Fruit fly (Drosophila melanogaster) whole organism, embryonic: Measurements from ENCODE around the gene ghi.
A peak's percentile ranks its signal among the peaks of the same experiment; 100 is the strongest.

Experiments used
- Adf1 ChIP-seq: fragments of 200-800 bp; sonication (Bioruptor generic); IDR thresholded peaks from 2 replicates; pipeline ENCODE4 v1.3.6; 2022; ENCODE audit warnings: missing biosample characterization, missing genetic modification characterization
- B-H2 ChIP-seq: fragments of 200-800 bp; sonication (Bioruptor generic); optimal IDR thresholded peaks from 2 replicates; lab custom pipeline; 2018; ENCODE audit warnings: missing biosample characterization, mild to moderate bottlenecking, missing genetic modification characterization
- BEAF-32 ChIP-seq: fragments of 200-800 bp; sonication (Bioruptor generic); optimal IDR thresholded peaks from 3 replicates; lab custom pipeline; 2017; ENCODE audit warnings: missing biosample characterization, missing genetic modification characterization, mild to moderate bottlenecking, moderate library complexity, missing genetic modification reagents
- CG1024 ChIP-seq: fragments of 200-800 bp; sonication (Bioruptor generic); IDR thresholded peaks from 2 replicates; pipeline ENCODE4 v1.3.6; 2022; ENCODE audit warnings: missing biosample characterization, missing genetic modification characterization
- CG10462 ChIP-seq: fragments of 200-800 bp; sonication (Bioruptor generic); optimal IDR thresholded peaks from 2 replicates; lab custom pipeline; 2016; ENCODE audit warnings: missing biosample characterization, missing genetic modification characterization
- CG11085 ChIP-seq: fragments of 200-800 bp; sonication (Bioruptor generic); IDR thresholded peaks from 2 replicates; pipeline ENCODE4 v1.3.6; 2022; ENCODE audit warnings: missing biosample characterization, missing genetic modification characterization
- CG11695 ChIP-seq: fragments of 200-800 bp; sonication (Bioruptor generic); IDR thresholded peaks from 3 replicates; pipeline ENCODE4 v1.3.6; 2022; ENCODE audit warnings: missing biosample characterization, missing genetic modification characterization
- CG12071 ChIP-seq: fragments of 200-800 bp; sonication (Bioruptor generic); optimal IDR thresholded peaks from 3 replicates; lab custom pipeline; 2018; ENCODE audit warnings: missing biosample characterization, mild to moderate bottlenecking, missing genetic modification characterization
- CG15696 ChIP-seq: fragments of 200-800 bp; sonication (Bioruptor generic); optimal IDR thresholded peaks from 2 replicates; lab custom pipeline; 2019; ENCODE audit warnings: missing biosample characterization, mild to moderate bottlenecking, missing genetic modification characterization, moderate library complexity
- CG17328 ChIP-seq: fragments of 200-800 bp; sonication (Bioruptor generic); IDR thresholded peaks from 2 replicates; pipeline ENCODE4 v1.3.6; 2022; ENCODE audit warnings: missing biosample characterization, missing genetic modification characterization
- CG17612 ChIP-seq: fragments of 200-800 bp; sonication (Bioruptor generic); IDR thresholded peaks from 2 replicates; pipeline ENCODE4 v1.3.6; 2022; ENCODE audit warnings: missing biosample characterization, missing genetic modification characterization
- CG2129 ChIP-seq: fragments of 200-800 bp; sonication (Bioruptor generic); IDR thresholded peaks from 2 replicates; pipeline ENCODE4 v1.3.6; 2022; ENCODE audit warnings: missing biosample characterization, missing genetic modification characterization; ENCODE audit not compliant: partially characterized antibody
- CG3281 ChIP-seq: fragments of 200-800 bp; sonication (Bioruptor generic); optimal IDR thresholded peaks from 3 replicates; lab custom pipeline; 2017; ENCODE audit warnings: missing biosample characterization, mild to moderate bottlenecking, missing genetic modification characterization
- CG34376 ChIP-seq: fragments of 200-800 bp; sonication (Bioruptor generic); optimal IDR thresholded peaks from 2 replicates; lab custom pipeline; 2018; ENCODE audit warnings: missing biosample characterization, mild to moderate bottlenecking, missing genetic modification characterization
- CG4707 ChIP-seq: fragments of 200-800 bp; sonication (Bioruptor generic); optimal IDR thresholded peaks from 2 replicates; lab custom pipeline; 2018; ENCODE audit warnings: missing biosample characterization, mild to moderate bottlenecking, missing genetic modification characterization, moderate library complexity
- CG6765 ChIP-seq: fragments of 200-800 bp; sonication (Bioruptor generic); optimal IDR thresholded peaks from 3 replicates; lab custom pipeline; 2017; ENCODE audit warnings: missing biosample characterization, mild to moderate bottlenecking, missing genetic modification characterization
- CG7963 ChIP-seq: fragments of 200-800 bp; sonication (Bioruptor generic); IDR thresholded peaks from 3 replicates; pipeline ENCODE4 v1.3.6; 2022; ENCODE audit warnings: missing biosample characterization, missing genetic modification characterization; ENCODE audit not compliant: partially characterized antibody
- CG8290 ChIP-seq, 3 experiments: fragments of 200-800 bp; sonication (Bioruptor generic); optimal IDR thresholded peaks; 2 replicates each; lab custom pipeline; 2016 to 2019; ENCODE audit warnings: missing biosample characterization in 3 of 3, missing genetic modification characterization in 3 of 3, mild to moderate bottlenecking in 2 of 3, moderate library complexity in 1 of 3
- CG9215 ChIP-seq: fragments of 200-800 bp; sonication (Bioruptor generic); IDR thresholded peaks from 2 replicates; pipeline ENCODE4 v1.3.6; 2022; ENCODE audit warnings: missing biosample characterization, missing genetic modification characterization
- CG9437 ChIP-seq: fragments of 200-800 bp; sonication (Bioruptor generic); optimal IDR thresholded peaks from 2 replicates; lab custom pipeline; 2018; ENCODE audit warnings: missing biosample characterization, mild to moderate bottlenecking, missing genetic modification characterization
- Camta ChIP-seq: fragments of 200-800 bp; sonication (Bioruptor generic); optimal IDR thresholded peaks from 2 replicates; lab custom pipeline; 2016; ENCODE audit warnings: missing biosample characterization, missing genetic modification characterization
- Chrac-16 ChIP-seq: fragments of 200-800 bp; sonication (Bioruptor generic); optimal IDR thresholded peaks from 3 replicates; lab custom pipeline; 2016; ENCODE audit warnings: missing biosample characterization, missing genetic modification characterization
- Dbx ChIP-seq: fragments of 200-800 bp; sonication (Bioruptor generic); IDR thresholded peaks from 3 replicates; pipeline ENCODE4 v1.3.6; 2022; ENCODE audit warnings: missing biosample characterization, missing genetic modification characterization
- Ets65A ChIP-seq: fragments of 200-800 bp; sonication (Bioruptor generic); peaks from one replicate; lab custom pipeline; 2016; ENCODE audit warnings: missing biosample characterization, missing genetic modification characterization
- GATAe ChIP-seq: fragments of 200-800 bp; sonication (Bioruptor generic); conservative IDR thresholded peaks from 2 replicates; pipeline ENCODE4 v1.3.6; 2022; ENCODE audit warnings: missing biosample characterization, missing genetic modification characterization
- H15 ChIP-seq: fragments of 200-800 bp; sonication (Bioruptor generic); IDR thresholded peaks from 3 replicates; pipeline ENCODE4 v1.3.6; 2022; ENCODE audit warnings: missing biosample characterization, missing genetic modification characterization
- HHEX ChIP-seq: fragments of 200-800 bp; sonication (Bioruptor generic); optimal IDR thresholded peaks from 3 replicates; lab custom pipeline; 2017; ENCODE audit warnings: missing biosample characterization, mild to moderate bottlenecking, missing genetic modification characterization, missing genetic modification reagents
- Hmx ChIP-seq: fragments of 200-800 bp; sonication (Bioruptor generic); optimal IDR thresholded peaks from 2 replicates; lab custom pipeline; 2016; ENCODE audit warnings: missing biosample characterization, missing genetic modification characterization
- Hr51 ChIP-seq, 2 experiments: fragments of 200-800 bp; sonication (Bioruptor generic); optimal IDR thresholded peaks; 2 replicates in 1 of 2; 3 replicates in 1 of 2; lab custom pipeline; 2016 to 2018; ENCODE audit warnings: missing biosample characterization in 2 of 2, missing genetic modification characterization in 2 of 2, mild to moderate bottlenecking in 1 of 2, moderate library complexity in 1 of 2
- Lim3 ChIP-seq: fragments of 200-800 bp; sonication (Bioruptor generic); IDR thresholded peaks from 2 replicates; pipeline ENCODE4 v1.3.6; 2022; ENCODE audit warnings: missing biosample characterization, missing genetic modification characterization
- MTF-1 ChIP-seq: fragments of 200-800 bp; sonication (Bioruptor generic); optimal IDR thresholded peaks from 2 replicates; lab custom pipeline; 2018; ENCODE audit warnings: missing biosample characterization, mild to moderate bottlenecking, missing genetic modification characterization, borderline replicate concordance
- NfI ChIP-seq: fragments of 200-800 bp; sonication (Bioruptor generic); optimal IDR thresholded peaks from 3 replicates; lab custom pipeline; 2018; ENCODE audit warnings: missing biosample characterization, mild to moderate bottlenecking, missing genetic modification characterization, moderate library complexity
- Rx ChIP-seq: fragments of 200-800 bp; sonication (Bioruptor generic); IDR thresholded peaks from 2 replicates; pipeline ENCODE4 v1.3.6; 2022; ENCODE audit warnings: missing biosample characterization, missing genetic modification characterization
- bbx ChIP-seq: fragments of 200-800 bp; sonication (Bioruptor generic); IDR thresholded peaks from 2 replicates; pipeline ENCODE4 v1.3.6; 2022; ENCODE audit warnings: missing biosample characterization, missing genetic modification characterization; ENCODE audit not compliant: partially characterized antibody
- br ChIP-seq: fragments of >200 bp; optimal IDR thresholded peaks from 2 replicates; lab custom pipeline; 2017
- fd102C ChIP-seq: fragments of 200-800 bp; sonication (Bioruptor generic); optimal IDR thresholded peaks from 2 replicates; lab custom pipeline; 2018; ENCODE audit warnings: missing biosample characterization, mild to moderate bottlenecking, missing genetic modification characterization, moderate library complexity
- her ChIP-seq: fragments of 200-800 bp; sonication (Bioruptor generic); optimal IDR thresholded peaks from 2 replicates; lab custom pipeline; 2016; ENCODE audit warnings: missing biosample characterization, missing genetic modification characterization
- kni ChIP-seq: fragments of 200-800 bp; sonication (Bioruptor generic); optimal IDR thresholded peaks from 3 replicates; lab custom pipeline; 2017; ENCODE audit warnings: mild to moderate bottlenecking, missing biosample characterization, missing genetic modification reagents, missing genetic modification characterization
- p53 ChIP-seq: fragments of 200-800 bp; sonication (Bioruptor generic); optimal IDR thresholded peaks from 2 replicates; lab custom pipeline; 2016; ENCODE audit warnings: missing biosample characterization, missing genetic modification characterization
- pb ChIP-seq: fragments of 200-800 bp; sonication (Bioruptor generic); optimal IDR thresholded peaks from 3 replicates; lab custom pipeline; 2016; ENCODE audit warnings: missing biosample characterization, missing genetic modification characterization
- pnt ChIP-seq: fragments of 200-800 bp; sonication (Bioruptor generic); optimal IDR thresholded peaks from 3 replicates; lab custom pipeline; 2016; ENCODE audit warnings: missing biosample characterization, missing genetic modification characterization
- prd ChIP-seq, 3 experiments: fragments of >200 bp in 2 of 3; fragments of 200-800 bp in 1 of 3; sonication (Bioruptor generic) in 1 of 3; optimal IDR thresholded peaks in 2 of 3; IDR thresholded peaks in 1 of 3; 2 replicates in 2 of 3; 3 replicates in 1 of 3; pipeline versions ENCODE4 v1.3.6 to Lab custom; 2017 to 2022; ENCODE audit warnings: missing biosample characterization in 1 of 3, missing genetic modification characterization in 1 of 3
- repo ChIP-seq: fragments of 200-800 bp; sonication (Bioruptor generic); optimal IDR thresholded peaks from 2 replicates; lab custom pipeline; 2016; ENCODE audit warnings: missing biosample characterization, missing genetic modification characterization
- shn ChIP-seq: fragments of 200-800 bp; sonication (Bioruptor generic); optimal IDR thresholded peaks from 3 replicates; lab custom pipeline; 2016; ENCODE audit warnings: missing biosample characterization, missing genetic modification characterization
- sima ChIP-seq: fragments of 200-800 bp; sonication (Bioruptor generic); optimal IDR thresholded peaks from 2 replicates; lab custom pipeline; 2016; ENCODE audit warnings: missing biosample characterization, missing genetic modification characterization
- tap ChIP-seq: fragments of 200-800 bp; optimal IDR thresholded peaks from 3 replicates; lab custom pipeline; 2019; ENCODE audit warnings: missing biosample characterization, mild to moderate bottlenecking, missing genetic modification characterization, moderate library complexity
- tin ChIP-seq: fragments of 200-800 bp; sonication (Bioruptor generic); optimal IDR thresholded peaks from 3 replicates; lab custom pipeline; 2016; ENCODE audit warnings: missing biosample characterization, missing genetic modification characterization
- ttk ChIP-seq: fragments of 200-800 bp; sonication (Bioruptor generic); IDR thresholded peaks from 2 replicates; pipeline ENCODE4 v2.1.2; 2022; ENCODE audit warnings: missing biosample characterization, missing genetic modification characterization
- vfl ChIP-seq: fragments of 200-800 bp; sonication (Bioruptor generic); optimal IDR thresholded peaks from 2 replicates; lab custom pipeline; 2016; ENCODE audit warnings: missing biosample characterization, missing genetic modification characterization
- z ChIP-seq: fragments of 200-800 bp; sonication (Bioruptor generic); IDR thresholded peaks from 3 replicates; pipeline ENCODE4 v1.3.6; 2022; ENCODE audit warnings: missing biosample characterization, missing genetic modification characterization

ghi gene

dm6 chr3L:9476829-9477228, 25.2 kb downstream of the ghi start, which contains the start of the genes Uch-L5 and Jarid2 (continued):
- peak; percentile 57 for TF ChIP-seq pnt (GFP tag; lab: Kevin White, UChicago)
- TF ChIP-seq Adf1 (GFP tag; lab: Robert Waterston, UW), result peak; percentile 60
- peak; percentile 14 for TF ChIP-seq kni (GFP tag; lab: Kevin White, UChicago)
- TF ChIP-seq CG15696, result no peak
- TF ChIP-seq CG11085, result no peak
- peak; percentile 46 for TF ChIP-seq shn
- TF ChIP-seq Camta, result peak; percentile 55
- TF ChIP-seq z (GFP tag; lab: Robert Waterston, UW), result no peak
- TF ChIP-seq CG17612 (GFP tag; lab: Robert Waterston, UW), result no peak
- peak; percentile 50 for TF ChIP-seq BEAF-32
- no peak for TF ChIP-seq CG8290 (GFP tag; optimal IDR thresholded peaks at IDR 0.05; lab: Kevin White, UChicago)
- no peak for TF ChIP-seq CG8290 (tag; optimal IDR thresholded peaks at IDR 0.05; lab: Kevin White, UChicago)
- TF ChIP-seq B-H2, result peak; percentile 38
- TF ChIP-seq CG10462 (GFP tag; lab: Kevin White, UChicago), result no peak
- peak; percentile 43; the same call in 1 of the 2 replicates for TF ChIP-seq Rx
- no peak for TF ChIP-seq prd (optimal IDR thresholded peaks at IDR 0.05; lab: Kevin White, UChicago)
- TF ChIP-seq prd (GFP tag; IDR thresholded peaks at IDR 0.05; lab: Robert Waterston, UW), result 0 out of 3 replicates have a peak, but pooled peaks have one; percentile 27
- TF ChIP-seq fd102C (GFP tag; lab: Kevin White, UChicago), result no peak
- peak; percentile 60 for TF ChIP-seq NfI (GFP tag; lab: Kevin White, UChicago)
- peak; percentile 63 for TF ChIP-seq vfl (GFP tag; lab: Kevin White, UChicago)
- TF ChIP-seq CG9215, result no peak
- no peak for TF ChIP-seq CG11695 (GFP tag; lab: Robert Waterston, UW)
- peak; percentile 68 for TF ChIP-seq CG3281 (GFP tag; lab: Kevin White, UChicago)
- TF ChIP-seq br (lab: Kevin White, UChicago), result no peak
- no peak for TF ChIP-seq CG17328 (GFP tag; lab: Robert Waterston, UW)
- TF ChIP-seq CG1024, result no peak
- peak; percentile 61 for TF ChIP-seq repo (GFP tag; lab: Kevin White, UChicago)
- 0 out of 3 replicates have a peak, but pooled peaks have one; percentile 8 for TF ChIP-seq CG7963 (GFP tag; lab: Robert Waterston, UW)
- no peak for TF ChIP-seq Lim3 (GFP tag; lab: Robert Waterston, UW)
- no peak for TF ChIP-seq CG12071 (GFP tag; lab: Kevin White, UChicago)
- no peak for TF ChIP-seq Hmx (GFP tag; lab: Kevin White, UChicago)
- no peak for TF ChIP-seq CG2129 (GFP tag; lab: Robert Waterston, UW)
- TF ChIP-seq CG6765 (GFP tag; lab: Kevin White, UChicago), result peak; percentile 45
- TF ChIP-seq Chrac-16 (GFP tag; lab: Kevin White, UChicago), result peak; percentile 32
- TF ChIP-seq MTF-1, result peak; percentile 62
- no peak for TF ChIP-seq tap (tag; lab: Kevin White, UChicago)
- TF ChIP-seq Ets65A (GFP tag; lab: Kevin White, UChicago), result peak; percentile 95
- TF ChIP-seq GATAe (GFP tag; lab: Robert Waterston, UW), result no peak
- TF ChIP-seq HHEX (GFP tag; lab: Kevin White, UChicago), result peak; percentile 36
- no peak for TF ChIP-seq CG9437 (GFP tag; lab: Kevin White, UChicago)
- no peak for TF ChIP-seq ttk (GFP tag; lab: Robert Waterston, UW)
- 0 out of 3 replicates have a peak, but pooled peaks have one; percentile 17 for TF ChIP-seq Dbx
- TF ChIP-seq tin, result peak; percentile 42
- no peak for TF ChIP-seq CG4707 (GFP tag; lab: Kevin White, UChicago)
- TF ChIP-seq Hr51 (GFP tag; optimal IDR thresholded peaks at IDR 0.05; lab: Kevin White, UChicago), result peak in 1 of 2 experiments; percentile 30
- TF ChIP-seq sima, result no peak
- TF ChIP-seq H15 (GFP tag; lab: Robert Waterston, UW), result 0 out of 3 replicates have a peak, but pooled peaks have one; percentile 40
- TF ChIP-seq CG34376 (GFP tag; lab: Kevin White, UChicago), result peak; percentile 42
- peak; percentile 55 for TF ChIP-seq p53 (GFP tag; lab: Kevin White, UChicago)
- TF ChIP-seq pb (GFP tag; lab: Kevin White, UChicago), result no peak
- peak; percentile 79 for TF ChIP-seq her (GFP tag; lab: Kevin White, UChicago)
- 0 out of 2 replicates have a peak, but pooled peaks have one; percentile 19 for TF ChIP-seq bbx (GFP tag; lab: Robert Waterston, UW)
